Fruit fly (Drosophila melanogaster): ENCODE measurements around the gene chico.

The chico gene

dm6 chr2L:10246785-10247190 lies at the start of gene chico:
chico (minus strand) TSS chr2L:10247078.
- TF ChIP-seq noc (tag; optimal IDR thresholded peaks at IDR 0.05): no peak

dm6 chr2L:10294798-10295669 lies 48.2 kb upstream of the chico start, which contains the start of gene Hand:
Hand (minus strand) TSS chr2L:10295385.
- TF ChIP-seq noc (tag; optimal IDR thresholded peaks at IDR 0.05): no peak

- TF ChIP-seq noc (tag; optimal IDR thresholded peaks at IDR 0.05): no peak
These were observed 45.2 kb upstream of the chico start, which contains the start of gene Ufd4 for dm6 chr2L:10292066-10292560. Ufd4 (minus strand) TSS chr2L:10292365.

dm6 chr2L:10291276-10291675 lies 44.4 kb upstream of the chico start:
- TF ChIP-seq noc (tag; optimal IDR thresholded peaks at IDR 0.05): no peak

dm6 chr2L:10280772-10281171 lies 33.9 kb upstream of the chico start, which contains the start of gene CG34043:
CG34043 (minus strand) TSS chr2L:10280872.
- no peak for TF ChIP-seq noc (tag; optimal IDR thresholded peaks at IDR 0.05)

- TF ChIP-seq noc (tag; optimal IDR thresholded peaks at IDR 0.05): no peak
These were observed 31.8 kb upstream of the chico start, which contains the start of gene Utx for dm6 chr2L:10278658-10279057. Utx (minus strand) TSS chr2L:10278811.

dm6 chr2L:10277362-10277761 lies 30.5 kb upstream of the chico start:
- no peak for TF ChIP-seq noc (tag; optimal IDR thresholded peaks at IDR 0.05)

- no peak for TF ChIP-seq noc (tag; optimal IDR thresholded peaks at IDR 0.05)
These were observed 30.0 kb upstream of the chico start for dm6 chr2L:10276846-10277245.

- no peak for TF ChIP-seq noc (tag; optimal IDR thresholded peaks at IDR 0.05)
These were observed 29.6 kb upstream of the chico start for dm6 chr2L:10276436-10276835.

dm6 chr2L:10272224-10272623 lies 25.3 kb upstream of the chico start, which contains the start of gene trk:
trk (minus strand) TSS chr2L:10272324.
- TF ChIP-seq noc (tag; optimal IDR thresholded peaks at IDR 0.05): no peak

- TF ChIP-seq noc (tag; optimal IDR thresholded peaks at IDR 0.05): no peak
These were observed 23.0 kb upstream of the chico start, which contains the start of gene Mulk for dm6 chr2L:10269854-10270253. Mulk (plus strand) TSS chr2L:10270051.

dm6 chr2L:10268688-10269087 lies 21.8 kb upstream of the chico start, which contains the start of gene CG4957:
CG4957 (plus strand) TSS chr2L:10268872.
- no peak for TF ChIP-seq noc (tag; optimal IDR thresholded peaks at IDR 0.05)

dm6 chr2L:10266511-10266910 lies 19.6 kb upstream of the chico start, which contains the start of gene CG4953:
CG4953 (plus strand) TSS chr2L:10266703.
- TF ChIP-seq noc (tag; optimal IDR thresholded peaks at IDR 0.05): no peak

dm6 chr2L:10265129-10265528 lies 18.3 kb upstream of the chico start, which contains the start of gene Mob3:
Mob3 (plus strand) TSS chr2L:10265336.
- TF ChIP-seq noc (tag; optimal IDR thresholded peaks at IDR 0.05): no peak

dm6 chr2L:10263830-10264634 lies 17.2 kb upstream of the chico start, which contains the start of gene REPTOR-BP:
REPTOR-BP (plus strand) TSS chr2L:10264125.
- no peak for TF ChIP-seq noc (tag; optimal IDR thresholded peaks at IDR 0.05)

- TF ChIP-seq noc (tag; optimal IDR thresholded peaks at IDR 0.05): no peak
These were observed 16.5 kb upstream of the chico start, which contains the start of gene Rsf1 for dm6 chr2L:10263343-10263744. Rsf1 (minus strand) TSS chr2L:10263554.
